Fruit fly (Drosophila melanogaster) whole organism, prepupa: ENCODE results near the gene CG46525.
A peak's percentile ranks its signal among the peaks of the same experiment; 100 is the strongest.

Experiments used
- Blimp-1 ChIP-seq: fragments of 200-800 bp; sonication (Bioruptor generic); optimal IDR thresholded peaks from 3 replicates; lab custom pipeline; 2017; ENCODE audit warnings: missing biosample characterization, missing genetic modification characterization, mild to moderate bottlenecking, moderate library complexity, missing genetic modification reagents
- CG10631 ChIP-seq: fragments of 200-800 bp; sonication (Bioruptor generic); optimal IDR thresholded peaks from 2 replicates; lab custom pipeline; 2016; ENCODE audit warnings: missing biosample characterization, missing genetic modification characterization
- CG10669 ChIP-seq: fragments of 200-800 bp; sonication (Bioruptor generic); optimal IDR thresholded peaks from 3 replicates; lab custom pipeline; 2018; ENCODE audit warnings: missing biosample characterization, mild to moderate bottlenecking, missing genetic modification characterization, moderate library complexity
- CG11762 ChIP-seq: fragments of 200-800 bp; sonication (Bioruptor generic); optimal IDR thresholded peaks from 3 replicates; lab custom pipeline; 2016; ENCODE audit warnings: missing biosample characterization, missing genetic modification characterization; ENCODE audit not compliant: insufficient read depth
- CG11902 ChIP-seq: fragments of 200-800 bp; sonication (Bioruptor generic); optimal IDR thresholded peaks from 3 replicates; lab custom pipeline; 2016; ENCODE audit warnings: missing biosample characterization, missing genetic modification characterization
- CG15336 ChIP-seq: fragments of 200-800 bp; sonication (Bioruptor generic); IDR thresholded peaks from 2 replicates; pipeline ENCODE4 v1.3.6; 2022; ENCODE audit warnings: missing biosample characterization, missing genetic modification characterization
- CG1621 ChIP-seq: fragments of 200-800 bp; sonication (Bioruptor generic); optimal IDR thresholded peaks from 3 replicates; lab custom pipeline; 2018; ENCODE audit warnings: missing biosample characterization, mild to moderate bottlenecking, missing genetic modification characterization
- CG16779 ChIP-seq: fragments of 200-800 bp; sonication (Bioruptor generic); optimal IDR thresholded peaks from 3 replicates; lab custom pipeline; 2017; ENCODE audit warnings: missing biosample characterization, mild to moderate bottlenecking, missing genetic modification characterization
- CG31627 ChIP-seq: fragments of 200-800 bp; sonication (Bioruptor generic); optimal IDR thresholded peaks from 3 replicates; lab custom pipeline; 2016; ENCODE audit warnings: missing biosample characterization, missing genetic modification characterization
- CG32006 ChIP-seq: fragments of 200-800 bp; sonication (Bioruptor generic); optimal IDR thresholded peaks from 3 replicates; lab custom pipeline; 2017; ENCODE audit warnings: missing biosample characterization, mild to moderate bottlenecking, missing genetic modification characterization
- CG34406 ChIP-seq: fragments of 200-800 bp; sonication (Bioruptor generic); optimal IDR thresholded peaks from 3 replicates; lab custom pipeline; 2016; ENCODE audit warnings: missing biosample characterization, missing genetic modification characterization
- CG3919 ChIP-seq: fragments of 200-800 bp; sonication (Bioruptor generic); optimal IDR thresholded peaks from 3 replicates; lab custom pipeline; 2016; ENCODE audit warnings: missing biosample characterization, missing genetic modification characterization
- CG4318 ChIP-seq: fragments of 200-800 bp; sonication (Bioruptor generic); optimal IDR thresholded peaks from 3 replicates; lab custom pipeline; 2017; ENCODE audit warnings: missing biosample characterization, mild to moderate bottlenecking, missing genetic modification characterization
- CG6276 ChIP-seq: fragments of 200-800 bp; sonication (Bioruptor generic); optimal IDR thresholded peaks from 2 replicates; lab custom pipeline; 2017; ENCODE audit warnings: missing biosample characterization, mild to moderate bottlenecking, missing genetic modification characterization
- CG6792 ChIP-seq: fragments of 200-800 bp; sonication (Bioruptor generic); optimal IDR thresholded peaks from 3 replicates; lab custom pipeline; 2016; ENCODE audit warnings: missing biosample characterization, missing genetic modification characterization
- CG6808 ChIP-seq: fragments of 200-800 bp; sonication (Bioruptor generic); optimal IDR thresholded peaks from 3 replicates; lab custom pipeline; 2017; ENCODE audit warnings: missing biosample characterization, missing genetic modification characterization, mild to moderate bottlenecking, moderate library complexity, missing genetic modification reagents
- CG6854 ChIP-seq: fragments of 200-800 bp; sonication (Bioruptor generic); optimal IDR thresholded peaks from 2 replicates; lab custom pipeline; 2017; ENCODE audit warnings: missing biosample characterization, mild to moderate bottlenecking, missing genetic modification characterization
- CG8119 ChIP-seq: fragments of 200-800 bp; sonication (Bioruptor generic); IDR thresholded peaks from 3 replicates; pipeline ENCODE4 v1.3.6; 2022; ENCODE audit warnings: missing biosample characterization, missing genetic modification characterization
- CG8319 ChIP-seq: fragments of 200-800 bp; sonication (Bioruptor generic); optimal IDR thresholded peaks from 3 replicates; lab custom pipeline; 2016; ENCODE audit warnings: missing biosample characterization, missing genetic modification characterization
- CG9139 ChIP-seq: fragments of 200-800 bp; sonication (Bioruptor generic); optimal IDR thresholded peaks from 3 replicates; lab custom pipeline; 2017; ENCODE audit warnings: missing biosample characterization, mild to moderate bottlenecking, missing genetic modification characterization
- Eip75B ChIP-seq: fragments of 200-800 bp; sonication (Bioruptor generic); optimal IDR thresholded peaks from 3 replicates; lab custom pipeline; 2016; ENCODE audit warnings: missing biosample characterization, missing genetic modification characterization
- Eip78C ChIP-seq: fragments of 200-800 bp; sonication (Bioruptor generic); peaks from one replicate; lab custom pipeline; 2016; ENCODE audit warnings: missing biosample characterization, missing genetic modification characterization
- Eip93F ChIP-seq: fragments of 200-800 bp; sonication (Bioruptor generic); optimal IDR thresholded peaks from 2 replicates; lab custom pipeline; 2016; ENCODE audit warnings: missing biosample characterization, mild to moderate bottlenecking, missing genetic modification characterization
- Ets21C ChIP-seq: fragments of 200-800 bp; sonication (Bioruptor generic); optimal IDR thresholded peaks from 3 replicates; lab custom pipeline; 2016; ENCODE audit warnings: missing biosample characterization, missing genetic modification characterization
- Ets96B ChIP-seq: fragments of 200-800 bp; optimal IDR thresholded peaks from 2 replicates; lab custom pipeline; 2019; ENCODE audit warnings: missing biosample characterization, mild to moderate bottlenecking, missing genetic modification characterization, moderate library complexity
- Hr39 ChIP-seq: fragments of 200-800 bp; sonication (Bioruptor generic); optimal IDR thresholded peaks from 2 replicates; lab custom pipeline; 2016; ENCODE audit warnings: missing biosample characterization, missing genetic modification characterization
- Lpt ChIP-seq: fragments of 200-800 bp; sonication (Bioruptor generic); optimal IDR thresholded peaks from 3 replicates; lab custom pipeline; 2016; ENCODE audit warnings: missing biosample characterization, missing genetic modification characterization
- Met ChIP-seq: fragments of 200-800 bp; sonication (Bioruptor generic); optimal IDR thresholded peaks from 3 replicates; lab custom pipeline; 2016; ENCODE audit warnings: missing biosample characterization, missing genetic modification characterization
- OdsH ChIP-seq: fragments of 200-800 bp; sonication (Bioruptor generic); optimal IDR thresholded peaks from 3 replicates; lab custom pipeline; 2016; ENCODE audit warnings: missing biosample characterization, missing genetic modification characterization
- Sox14 ChIP-seq: fragments of 200-800 bp; sonication (Bioruptor generic); optimal IDR thresholded peaks from 3 replicates; lab custom pipeline; 2016; ENCODE audit warnings: missing biosample characterization, missing genetic modification characterization
- Sox15 ChIP-seq: fragments of 200-800 bp; sonication (Bioruptor generic); optimal IDR thresholded peaks from 3 replicates; lab custom pipeline; 2016; ENCODE audit warnings: missing biosample characterization, missing genetic modification characterization
- dsx ChIP-seq: fragments of 200-800 bp; optimal IDR thresholded peaks from 3 replicates; lab custom pipeline; 2019; ENCODE audit warnings: missing biosample characterization, mild to moderate bottlenecking, missing genetic modification characterization, moderate library complexity; ENCODE audit not compliant: poor library complexity, severe bottlenecking
- eg ChIP-seq: fragments of 200-800 bp; sonication (Bioruptor generic); IDR thresholded peaks from 3 replicates; pipeline ENCODE4 v1.3.6; 2022; ENCODE audit warnings: missing biosample characterization, missing genetic modification characterization
- esn ChIP-seq: fragments of 200-800 bp; sonication (Bioruptor generic); optimal IDR thresholded peaks from 2 replicates; lab custom pipeline; 2016; ENCODE audit warnings: missing biosample characterization, mild to moderate bottlenecking, missing genetic modification characterization, moderate library complexity
- fd85E ChIP-seq: fragments of 200-800 bp; sonication (Bioruptor generic); optimal IDR thresholded peaks from 3 replicates; lab custom pipeline; 2016; ENCODE audit warnings: missing biosample characterization, missing genetic modification characterization
- fkh ChIP-seq: fragments of 200-800 bp; sonication (Bioruptor generic); optimal IDR thresholded peaks from 3 replicates; lab custom pipeline; 2017; ENCODE audit warnings: missing biosample characterization, mild to moderate bottlenecking, missing genetic modification characterization, moderate library complexity
- net ChIP-seq: fragments of 200-800 bp; sonication (Bioruptor generic); optimal IDR thresholded peaks from 3 replicates; lab custom pipeline; 2016; ENCODE audit warnings: missing biosample characterization, missing genetic modification characterization
- pdm3 ChIP-seq: fragments of 200-800 bp; sonication (Bioruptor generic); optimal IDR thresholded peaks from 3 replicates; lab custom pipeline; 2016; ENCODE audit warnings: missing biosample characterization, missing genetic modification characterization
- ss ChIP-seq, 2 experiments: fragments of 200-800 bp; sonication (Bioruptor generic); optimal IDR thresholded peaks; 2 replicates in 1 of 2; 3 replicates in 1 of 2; lab custom pipeline; 2017 to 2018; ENCODE audit warnings: mild to moderate bottlenecking in 2 of 2, missing biosample characterization in 2 of 2, missing genetic modification characterization in 2 of 2, moderate library complexity in 1 of 2
- svp ChIP-seq: fragments of 200-800 bp; sonication (Bioruptor generic); peaks from one replicate; lab custom pipeline; 2016; ENCODE audit warnings: missing biosample characterization, missing genetic modification characterization
- vri ChIP-seq: fragments of 200-800 bp; sonication (Bioruptor generic); optimal IDR thresholded peaks from 3 replicates; lab custom pipeline; 2016; ENCODE audit warnings: missing biosample characterization, mild to moderate bottlenecking, missing genetic modification characterization

CG46525 gene

DNA sequence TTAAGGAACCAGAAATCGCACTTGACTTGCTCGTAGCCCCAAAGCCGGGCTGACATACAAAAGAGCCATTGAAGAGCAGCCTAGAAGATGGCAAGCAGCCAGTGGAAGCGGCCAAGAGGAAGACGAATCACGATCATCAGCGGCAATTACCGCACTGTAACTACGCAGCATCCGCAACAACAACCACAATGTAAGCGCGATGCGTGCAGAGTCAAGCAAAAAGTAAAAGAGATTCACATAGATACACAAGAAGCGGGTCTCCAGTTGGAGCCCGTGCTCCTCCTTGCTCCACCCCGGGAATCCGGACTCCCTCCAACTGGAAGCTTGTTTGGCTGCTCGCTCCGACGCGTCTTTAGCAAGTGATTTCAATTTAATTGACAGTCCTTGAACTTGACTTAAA lies 16.6 kb downstream of the CG46525 start:
- no peak for TF ChIP-seq CG31627 (GFP tag; lab: Kevin White, UChicago)
- no peak for TF ChIP-seq CG34406 (GFP tag; lab: Kevin White, UChicago)
- no peak for TF ChIP-seq OdsH
- no peak for TF ChIP-seq CG10669 (GFP tag; lab: Kevin White, UChicago)
- peak; percentile 3 for TF ChIP-seq Eip75B (GFP tag; lab: Kevin White, UChicago)
- no peak for TF ChIP-seq CG6808 (GFP tag; lab: Kevin White, UChicago)
- peak; percentile 87 for TF ChIP-seq dsx (GFP tag; lab: Kevin White, UChicago)
- no peak for TF ChIP-seq Sox15
- TF ChIP-seq Blimp-1 (GFP tag; lab: Kevin White, UChicago) = peak; percentile 10
- TF ChIP-seq CG1621 = peak; percentile 1
- peak; percentile 72 for TF ChIP-seq Eip78C (GFP tag; lab: Kevin White, UChicago)
- TF ChIP-seq ss (GFP tag; optimal IDR thresholded peaks at IDR 0.05; lab: Kevin White, UChicago) = peak in 1 of 2 experiments; percentile 93
- no peak for TF ChIP-seq CG3919 (GFP tag; lab: Kevin White, UChicago)

DNA sequence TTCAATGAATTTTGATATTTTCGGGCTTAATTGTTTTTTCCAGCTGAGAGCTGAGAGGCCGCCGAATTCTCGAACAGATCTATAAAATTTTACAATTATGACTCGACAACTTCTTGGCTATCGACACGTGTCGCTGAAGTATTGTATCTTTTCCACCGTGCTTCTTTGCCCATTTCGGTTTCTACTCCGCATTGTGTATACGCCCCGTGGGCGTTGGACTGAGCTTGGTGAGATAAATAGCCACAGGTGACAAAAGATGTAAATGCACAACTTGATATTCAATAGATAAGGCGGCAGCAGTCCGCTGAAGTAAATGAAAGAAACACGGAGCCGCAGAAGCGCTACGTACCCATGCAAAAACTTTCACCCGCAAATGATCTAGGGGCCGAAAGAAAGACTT lies 18.2 kb downstream of the CG46525 start:
- TF ChIP-seq CG10631 = no peak
- TF ChIP-seq eg (GFP tag; lab: Robert Waterston, UW) = peak; percentile 10; the same call in 1 of the 3 replicates

DNA sequence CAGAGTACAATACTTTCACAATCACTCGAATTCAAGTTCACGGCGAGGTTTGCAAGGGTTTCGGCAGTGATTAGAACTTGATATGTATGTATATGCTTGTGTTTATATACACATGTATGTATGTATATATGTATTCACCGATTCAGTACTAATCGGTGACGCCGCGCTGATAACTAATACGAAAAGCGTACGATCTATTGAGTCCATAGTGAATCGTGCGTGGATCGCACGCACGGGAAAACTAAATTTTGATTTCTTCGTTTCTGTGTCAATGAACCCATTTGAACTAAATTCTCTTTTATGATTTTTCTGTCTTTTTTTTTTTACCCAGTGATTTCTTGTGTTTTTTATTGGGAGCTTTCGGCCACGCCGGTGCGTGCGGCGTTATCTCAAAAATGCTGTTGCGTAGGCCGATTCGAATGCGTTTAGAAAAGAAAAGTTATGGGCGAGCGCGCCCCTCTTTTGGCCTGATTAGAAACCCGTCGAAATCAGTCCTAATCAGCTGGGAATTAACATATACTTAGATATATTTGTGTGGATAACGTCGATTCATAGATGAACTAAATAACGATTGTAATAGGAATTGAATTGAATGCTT lies 18.9 kb downstream of the CG46525 start:
- TF ChIP-seq Eip93F (GFP tag; lab: Kevin White, UChicago) = no peak
- TF ChIP-seq fkh (GFP tag; lab: Kevin White, UChicago) = peak; percentile 12
- peak; percentile 6 for TF ChIP-seq vri
- no peak for TF ChIP-seq fd85E (GFP tag; lab: Kevin White, UChicago)
- TF ChIP-seq Met = no peak
- TF ChIP-seq Sox14 (GFP tag; lab: Kevin White, UChicago) = no peak

DNA sequence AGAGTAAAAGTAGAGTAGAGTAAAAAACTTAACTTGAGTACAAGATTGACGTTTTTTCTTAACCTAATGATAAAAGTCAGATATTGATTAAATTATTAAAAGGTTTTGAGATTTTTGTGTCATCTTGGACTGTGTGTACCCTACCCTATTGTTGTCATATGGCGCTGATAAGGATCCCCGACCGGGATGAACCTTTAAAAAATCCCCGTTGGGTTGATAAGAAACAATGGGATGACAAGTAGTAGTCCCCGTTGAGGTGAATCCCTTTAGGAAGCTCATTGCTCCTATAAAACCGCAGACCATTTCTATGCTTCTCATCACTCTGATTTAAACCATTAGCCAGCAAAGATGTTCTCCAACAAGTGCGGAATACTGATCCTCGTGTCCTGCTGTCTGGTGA lies 19.5 kb downstream of the CG46525 start, which contains the start of gene edin:
edin (plus strand) TSS at position 340 of the 400 bp plus-strand sequence.
- TF ChIP-seq CG6808 (GFP tag; lab: Kevin White, UChicago) (no peak), svp (GFP tag; lab: Kevin White, UChicago) (peak; percentile 84)

DNA sequence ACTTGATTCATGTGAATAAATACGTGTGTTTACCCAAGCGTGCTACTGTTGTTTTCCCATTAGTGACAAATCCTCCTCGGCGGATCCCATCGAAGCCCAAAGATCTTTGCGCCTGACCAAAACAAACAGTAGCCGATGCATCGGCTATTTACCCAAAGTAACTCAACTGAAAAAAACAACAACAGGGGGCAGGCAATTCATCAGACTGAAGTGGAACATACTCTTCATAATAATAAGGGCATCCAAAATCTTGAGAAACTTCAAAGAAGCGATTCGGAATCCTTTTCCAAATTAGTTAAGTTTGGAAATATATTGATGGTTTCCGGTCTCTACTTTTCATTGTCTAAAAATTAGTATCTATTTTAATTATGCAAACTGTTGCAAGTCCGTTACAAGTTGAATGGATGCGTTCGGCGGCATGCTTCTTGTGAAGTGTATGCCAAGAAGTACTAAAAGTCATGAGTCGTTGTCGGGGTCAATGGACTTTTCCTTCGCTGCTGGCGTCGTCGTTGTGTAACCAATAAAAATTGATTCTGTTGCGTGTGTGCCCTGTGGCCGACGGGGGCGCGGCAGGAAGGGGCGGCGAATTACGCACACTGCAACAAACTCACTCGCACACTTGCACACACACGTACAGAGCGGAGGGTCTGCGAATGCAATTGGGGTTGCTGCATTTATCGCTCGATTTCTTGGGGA lies 20.4 kb downstream of the CG46525 start:
- TF ChIP-seq ss (GFP tag; optimal IDR thresholded peaks at IDR 0.05; lab: Kevin White, UChicago) (peak; percentile 60 to 96), Ets96B (peak; percentile 71), CG32006 (GFP tag; lab: Kevin White, UChicago) (peak; percentile 55), CG8319 (GFP tag; lab: Kevin White, UChicago) (peak; percentile 56), CG8119 (GFP tag; lab: Robert Waterston, UW) (peak; percentile 53), CG6792 (GFP tag; lab: Kevin White, UChicago) (peak; percentile 57), esn (peak; percentile 82), CG11762 (GFP tag; lab: Kevin White, UChicago) (peak; percentile 38), Met (peak; percentile 84), CG11902 (GFP tag; lab: Kevin White, UChicago) (peak; percentile 61), CG9139 (GFP tag; lab: Kevin White, UChicago) (no peak), Eip75B (GFP tag; lab: Kevin White, UChicago) (peak; percentile 67), Lpt (no peak), dsx (GFP tag; lab: Kevin White, UChicago) (peak; percentile 43), CG6854 (no peak), net (GFP tag; lab: Kevin White, UChicago) (peak; percentile 49), vri (peak; percentile 78), CG3919 (GFP tag; lab: Kevin White, UChicago) (peak; percentile 71), Sox15 (peak; percentile 48), CG16779 (peak; percentile 20), Eip93F (GFP tag; lab: Kevin White, UChicago) (peak; percentile 41), CG15336 (GFP tag; lab: Robert Waterston, UW) (peak; percentile 23; the same call in 1 of the 2 replicates), pdm3 (GFP tag; lab: Kevin White, UChicago) (peak; percentile 77), Ets21C (GFP tag; lab: Kevin White, UChicago) (peak; percentile 69), Hr39 (GFP tag; lab: Kevin White, UChicago) (peak; percentile 83), CG6276 (GFP tag; lab: Kevin White, UChicago) (peak; percentile 26), CG4318 (no peak)
